In the genomic region with DNA sequence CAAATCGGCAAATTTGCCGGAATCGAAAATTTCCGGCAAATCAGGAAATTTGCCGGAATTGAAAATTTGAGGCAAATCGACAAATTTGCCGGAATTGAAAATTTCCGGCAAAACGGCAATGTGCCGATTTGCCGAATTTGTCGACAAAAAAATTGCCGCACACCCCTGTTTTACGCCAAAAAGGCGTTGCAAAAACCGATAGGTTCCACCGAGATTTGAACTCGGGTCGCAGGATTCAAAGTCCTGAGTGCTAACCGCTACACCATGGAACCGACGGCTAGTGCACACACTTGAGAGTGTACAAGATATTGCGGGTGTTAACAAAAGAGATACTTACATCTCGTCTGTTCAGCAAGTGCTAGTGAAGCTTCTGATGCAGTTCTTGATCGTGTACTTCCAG, we compare ENCODE assay signal across 5 worm cellular contexts.
TF ChIP-seq lines count a peak whose summit lies in the region.

No protein-coding gene starts in this region.

TF ChIP-seq in whole organism, L1 larva, 84 proteins besides CTCF, POLR2A, EP300 and RAD21 (continues in another document):
- no peak for TF ChIP-seq unc-98 (GFP tag; IDR thresholded peaks at IDR 0.05; lab: Robert Waterston, UW)
- TF ChIP-seq unc-130 (tag; optimal IDR thresholded peaks at IDR 0.05; lab: Kevin White, UChicago): no peak
- peak; percentile 9 for TF ChIP-seq dsc-1 (tag; optimal IDR thresholded peaks at IDR 0.05; lab: Kevin White, UChicago)
- no peak for TF ChIP-seq vab-15 (tag; optimal IDR thresholded peaks at IDR 0.05; lab: Kevin White, UChicago)
- TF ChIP-seq snpc-4 (tag; optimal IDR thresholded peaks at IDR 0.05; lab: Kevin White, UChicago): no peak
- TF ChIP-seq lin-35 (GFP tag; optimal IDR thresholded peaks at IDR 0.05; lab: Kevin White, UChicago): peak; percentile 24 to 41
- TF ChIP-seq efl-3 (GFP tag; optimal IDR thresholded peaks at IDR 0.05; lab: Kevin White, UChicago): no peak
- TF ChIP-seq efl-1 (optimal IDR thresholded peaks at IDR 0.05; lab: Kevin White, UChicago): peak in 1 of 2 experiments; percentile 46
- TF ChIP-seq efl-1 (GFP tag; optimal IDR thresholded peaks at IDR 0.05 in 1 of 2; lab: Kevin White, UChicago): peak; percentile 29 to 92
- TF ChIP-seq tlp-1 (tag; optimal IDR thresholded peaks at IDR 0.05; lab: Kevin White, UChicago): no peak
- TF ChIP-seq egl-27 (tag; optimal IDR thresholded peaks at IDR 0.05; lab: Kevin White, UChicago): no peak
- TF ChIP-seq snu-23 (GFP tag; optimal IDR thresholded peaks at IDR 0.05; lab: Kevin White, UChicago): peak; percentile 49
- no peak for TF ChIP-seq fos-1 (tag; optimal IDR thresholded peaks at IDR 0.05; lab: Kevin White, UChicago)
- TF ChIP-seq F16B12.6 (tag; optimal IDR thresholded peaks at IDR 0.05; lab: Kevin White, UChicago): peak; percentile 16
- peak in 2 of 3 experiments; percentile 29 to 32 for TF ChIP-seq dpl-1 (GFP tag; optimal IDR thresholded peaks at IDR 0.05; lab: Kevin White, UChicago)
- TF ChIP-seq nhr-47 (tag; optimal IDR thresholded peaks at IDR 0.05; lab: Kevin White, UChicago): peak; percentile 50
- TF ChIP-seq rnt-1 (tag; optimal IDR thresholded peaks at IDR 0.05; lab: Kevin White, UChicago): peak; percentile 55

TF ChIP-seq in whole organism, L3 larva, 47 proteins besides CTCF, POLR2A, EP300 and RAD21:
- peak; percentile 37 for TF ChIP-seq nhr-43 (tag; optimal IDR thresholded peaks at IDR 0.05; lab: Kevin White, UChicago; ENCODE audit: poor library complexity, severe bottlenecking)
- TF ChIP-seq mml-1 (tag; optimal IDR thresholded peaks at IDR 0.05; lab: Kevin White, UChicago): no peak
- peak; percentile 27 for TF ChIP-seq lsy-12 (tag; optimal IDR thresholded peaks at IDR 0.05; lab: Kevin White, UChicago)
- TF ChIP-seq nfya-1 (tag; optimal IDR thresholded peaks at IDR 0.05; lab: Kevin White, UChicago; ENCODE audit: insufficient read depth): peak; percentile 21
- TF ChIP-seq ZK546.5 (tag; optimal IDR thresholded peaks at IDR 0.05; lab: Kevin White, UChicago): no peak
- peak; percentile 26 for TF ChIP-seq lin-15B (tag; optimal IDR thresholded peaks at IDR 0.05; lab: Kevin White, UChicago)

TF ChIP-seq in whole organism, early embryonic, 17 proteins besides CTCF, POLR2A, EP300 and RAD21:
- TF ChIP-seq hmbx-1 (tag; optimal IDR thresholded peaks at IDR 0.05; lab: Kevin White, UChicago): peak; percentile 15
- peak; percentile 22 for TF ChIP-seq B0310.2 (tag; optimal IDR thresholded peaks at IDR 0.05; lab: Kevin White, UChicago)
- TF ChIP-seq sea-1 (GFP tag; conservative IDR thresholded peaks at IDR 0.05; lab: Robert Waterston, UW): no peak
- no peak for TF ChIP-seq ets-7 (tag; optimal IDR thresholded peaks at IDR 0.05; lab: Kevin White, UChicago)
- peak; percentile 56; the same call in 1 of the 2 replicates for TF ChIP-seq tbx-11 (GFP tag; IDR thresholded peaks at IDR 0.05; lab: Robert Waterston, UW)
- TF ChIP-seq aly-1 (tag; optimal IDR thresholded peaks at IDR 0.05; lab: Kevin White, UChicago): peak; percentile 68
- TF ChIP-seq tbx-37 (GFP tag; conservative IDR thresholded peaks at IDR 0.05; lab: Robert Waterston, UW): peak; percentile 48; the same call in 1 of the 2 replicates
- no peak for TF ChIP-seq tra-4 (tag; optimal IDR thresholded peaks at IDR 0.05; lab: Kevin White, UChicago)
- TF ChIP-seq hnd-1 (tag; optimal IDR thresholded peaks at IDR 0.05; lab: Kevin White, UChicago): peak; percentile 6
- peak; percentile 77 for TF ChIP-seq scrt-1 (GFP tag; IDR thresholded peaks at IDR 0.05; lab: Robert Waterston, UW)
- TF ChIP-seq hmg-4 (GFP tag; optimal IDR thresholded peaks at IDR 0.05; lab: Kevin White, UChicago): peak; percentile 8
- peak; percentile 75 for TF ChIP-seq flt-1 (GFP tag; IDR thresholded peaks at IDR 0.05; lab: Robert Waterston, UW)
- peak; percentile 40 for TF ChIP-seq F13C5.2 (tag; optimal IDR thresholded peaks at IDR 0.05; lab: Kevin White, UChicago)
- TF ChIP-seq pes-1 (GFP tag; IDR thresholded peaks at IDR 0.05; lab: Robert Waterston, UW): peak; percentile 81
- no peak for TF ChIP-seq ama-1 (optimal IDR thresholded peaks at IDR 0.05; lab: Kevin White, UChicago)
- TF ChIP-seq ceh-13 (GFP tag; optimal IDR thresholded peaks at IDR 0.05; lab: Kevin White, UChicago): peak; percentile 31
- TF ChIP-seq ceh-36 (tag; optimal IDR thresholded peaks at IDR 0.05; lab: Kevin White, UChicago): peak; percentile 54

TF ChIP-seq in whole organism, midembryonic, 9 proteins besides CTCF, POLR2A, EP300 and RAD21:
- TF ChIP-seq ref-1 (GFP tag; conservative IDR thresholded peaks at IDR 0.05; lab: Robert Waterston, UW) (0 out of 2 replicates have a peak, but pooled peaks have one; percentile 50), T22C8.4 (GFP tag; IDR thresholded peaks at IDR 0.05; lab: Robert Waterston, UW) (peak; percentile 29; the same call in 1 of the 2 replicates), cog-1 (tag; optimal IDR thresholded peaks at IDR 0.05; lab: Kevin White, UChicago) (no peak), klf-2 (GFP tag; conservative IDR thresholded peaks at IDR 0.05; lab: Robert Waterston, UW) (peak; percentile 46; the same call in 1 of the 2 replicates), ztf-29 (GFP tag; IDR thresholded peaks at IDR 0.05; lab: Robert Waterston, UW) (peak; percentile 62), med-1 (GFP tag; optimal IDR thresholded peaks at IDR 0.05; lab: Kevin White, UChicago; ENCODE audit: insufficient read depth) (no peak), ztf-23 (GFP tag; IDR thresholded peaks at IDR 0.05; lab: Robert Waterston, UW) (peak; percentile 47; the same call in 1 of the 2 replicates), flt-1 (GFP tag; IDR thresholded peaks at IDR 0.05; lab: Robert Waterston, UW) (peak; percentile 86), tab-1 (GFP tag; IDR thresholded peaks at IDR 0.05; lab: Robert Waterston, UW) (peak; percentile 84)

TF ChIP-seq in whole organism, young adult, 124 proteins besides CTCF, POLR2A, EP300 and RAD21 (continues in another document):
- TF ChIP-seq sdz-38 (tag; optimal IDR thresholded peaks at IDR 0.05; lab: Kevin White, UChicago) (no peak), nhr-80 (tag; optimal IDR thresholded peaks at IDR 0.05; lab: Kevin White, UChicago) (no peak), egl-18 (GFP tag; IDR thresholded peaks at IDR 0.05; lab: Robert Waterston, UW) (no peak), lin-26 (GFP tag; IDR thresholded peaks at IDR 0.05; lab: Robert Waterston, UW) (peak; percentile 87), die-1 (tag; optimal IDR thresholded peaks at IDR 0.05; lab: Kevin White, UChicago) (peak; percentile 70), B0261.1 (tag; optimal IDR thresholded peaks at IDR 0.05; lab: Kevin White, UChicago) (peak; percentile 75), cebp-2 (GFP tag; IDR thresholded peaks at IDR 0.05; lab: Robert Waterston, UW) (no peak), nfyb-1 (GFP tag; IDR thresholded peaks at IDR 0.05; lab: Robert Waterston, UW) (peak; percentile 44; the same call in 1 of the 2 replicates), fkh-3 (tag; optimal IDR thresholded peaks at IDR 0.05; lab: Kevin White, UChicago) (no peak), aptf-2 (GFP tag; conservative IDR thresholded peaks at IDR 0.05; lab: Robert Waterston, UW) (no peak), zim-3 (tag; optimal IDR thresholded peaks at IDR 0.05; lab: Kevin White, UChicago) (peak; percentile 7), F22D6.2 (tag; optimal IDR thresholded peaks at IDR 0.05; lab: Kevin White, UChicago) (no peak), unc-130 (GFP tag; optimal IDR thresholded peaks at IDR 0.05; lab: Kevin White, UChicago) (no peak), rec-8 (tag; optimal IDR thresholded peaks at IDR 0.05; lab: Kevin White, UChicago) (peak in 1 of 2 experiments; percentile 27), ceh-27 (GFP tag; optimal IDR thresholded peaks at IDR 0.05; lab: Kevin White, UChicago) (no peak), egrh-3 (GFP tag; IDR thresholded peaks at IDR 0.05; lab: Robert Waterston, UW) (no peak), dpl-1 (GFP tag; optimal IDR thresholded peaks at IDR 0.05; lab: Kevin White, UChicago) (no peak), mes-4 (tag; optimal IDR thresholded peaks at IDR 0.05; lab: Kevin White, UChicago) (peak; percentile 5), K11D2.4 (GFP tag; IDR thresholded peaks at IDR 0.05; lab: Robert Waterston, UW) (no peak), repo-1 (tag; optimal IDR thresholded peaks at IDR 0.05; lab: Kevin White, UChicago) (peak; percentile 11), rpc-1 (optimal IDR thresholded peaks at IDR 0.05; lab: Kevin White, UChicago) (peak; percentile 67), rpc-1 (tag; optimal IDR thresholded peaks at IDR 0.05; lab: Kevin White, UChicago) (peak; percentile 79), ztf-25 (GFP tag; IDR thresholded peaks at IDR 0.05; lab: Robert Waterston, UW) (no peak), xnd-1 (tag; optimal IDR thresholded peaks at IDR 0.05; lab: Kevin White, UChicago) (no peak), lin-40 (tag; optimal IDR thresholded peaks at IDR 0.05; lab: Kevin White, UChicago) (no peak), T07F8.4 (tag; optimal IDR thresholded peaks at IDR 0.05; lab: Kevin White, UChicago) (peak; percentile 11), Y56A3A.18 (GFP tag; IDR thresholded peaks at IDR 0.05; lab: Robert Waterston, UW) (0 out of 2 replicates have a peak, but pooled peaks have one; percentile 29), efl-1 (GFP tag; optimal IDR thresholded peaks at IDR 0.05; lab: Kevin White, UChicago) (no peak), lag-1 (GFP tag; IDR thresholded peaks at IDR 0.05; lab: Robert Waterston, UW) (no peak), ztf-18 (tag; optimal IDR thresholded peaks at IDR 0.05; lab: Kevin White, UChicago) (peak; percentile 7), madf-6 (GFP tag; IDR thresholded peaks at IDR 0.05; lab: Robert Waterston, UW) (peak; percentile 28; the same call in 1 of the 2 replicates), ekl-4 (GFP tag; IDR thresholded peaks at IDR 0.05; lab: Robert Waterston, UW) (no peak), F57C9.4 (tag; optimal IDR thresholded peaks at IDR 0.05; lab: Kevin White, UChicago) (no peak), lin-35 (GFP tag; optimal IDR thresholded peaks at IDR 0.05; lab: Kevin White, UChicago) (no peak), cebp-1 (GFP tag; IDR thresholded peaks at IDR 0.05; lab: Robert Waterston, UW) (no peak), cebp-1 (tag; optimal IDR thresholded peaks at IDR 0.05; lab: Kevin White, UChicago) (peak; percentile 48), dox-1 (GFP tag; IDR thresholded peaks at IDR 0.05; lab: Robert Waterston, UW) (peak; percentile 54), lir-1 (GFP tag; conservative IDR thresholded peaks at IDR 0.05; lab: Robert Waterston, UW) (no peak), F39B2.1 (GFP tag; IDR thresholded peaks at IDR 0.05; lab: Robert Waterston, UW) (no peak), lin-54 (GFP tag; optimal IDR thresholded peaks at IDR 0.05; lab: Kevin White, UChicago) (peak; percentile 23), attf-5 (GFP tag; optimal IDR thresholded peaks at IDR 0.05; lab: Kevin White, UChicago) (no peak), bed-1 (GFP tag; IDR thresholded peaks at IDR 0.05; lab: Robert Waterston, UW) (no peak), dpff-1 (tag; optimal IDR thresholded peaks at IDR 0.05; lab: Kevin White, UChicago) (no peak)
